In genomic region chr3L:2647523-2648378, dm6 we compare ENCODE assay signal across 1 fruit fly cellular context.
TF ChIP-seq lines count a peak whose summit lies in the region.

CG1246 (plus strand) TSS chr3L:2648048.

TF ChIP-seq in whole organism, embryonic, 481 proteins besides CTCF, POLR2A, EP300 and RAD21 (continued from another document):
- TF ChIP-seq Hey (tag; optimal IDR thresholded peaks at IDR 0.05; lab: Kevin White, UChicago) (no peak), Pdp1 (GFP tag; optimal IDR thresholded peaks at IDR 0.05; lab: Kevin White, UChicago) (peak in 1 of 2 experiments; percentile 96), so (GFP tag; IDR thresholded peaks at IDR 0.05; lab: Robert Waterston, UW) (peak; percentile 46; the same call in 1 of the 3 replicates), Sox100B (GFP tag; optimal IDR thresholded peaks at IDR 0.05; lab: Kevin White, UChicago) (no peak), CG7372 (GFP tag; IDR thresholded peaks at IDR 0.05; lab: Robert Waterston, UW) (0 out of 2 replicates have a peak, but pooled peaks have one; percentile 30), grn (GFP tag; optimal IDR thresholded peaks at IDR 0.05; lab: Kevin White, UChicago) (peak; percentile 66), Fer1 (GFP tag; optimal IDR thresholded peaks at IDR 0.05; lab: Kevin White, UChicago) (peak; percentile 70), mirr (GFP tag; optimal IDR thresholded peaks at IDR 0.05; lab: Kevin White, UChicago) (peak; percentile 94), CG15601 (tag; optimal IDR thresholded peaks at IDR 0.05; lab: Kevin White, UChicago) (peak; percentile 25), CG10979 (tag; optimal IDR thresholded peaks at IDR 0.05; lab: Kevin White, UChicago) (peak; percentile 8), Stat92E (GFP tag; optimal IDR thresholded peaks at IDR 0.05; lab: Kevin White, UChicago) (no peak), Eip74EF (GFP tag; optimal IDR thresholded peaks at IDR 0.05; lab: Kevin White, UChicago) (peak in 1 of 2 experiments; percentile 9), CG6654 (GFP tag; optimal IDR thresholded peaks at IDR 0.05; lab: Kevin White, UChicago) (no peak), hkb (optimal IDR thresholded peaks at IDR 0.05; lab: Kevin White, UChicago) (no peak), hkb (GFP tag; IDR thresholded peaks at IDR 0.05; lab: Robert Waterston, UW) (peak; percentile 35; the same call in 1 of the 2 replicates), cwo (GFP tag; optimal IDR thresholded peaks at IDR 0.05; lab: Kevin White, UChicago) (peak; percentile 13), lab (GFP tag; optimal IDR thresholded peaks at IDR 0.05; lab: Kevin White, UChicago) (peak; percentile 60), GATAe (GFP tag; conservative IDR thresholded peaks at IDR 0.05; lab: Robert Waterston, UW) (0 out of 2 replicates have a peak, but pooled peaks have one; percentile 44), CG13296 (GFP tag; optimal IDR thresholded peaks at IDR 0.05; lab: Kevin White, UChicago) (peak; percentile 26), CG5245 (GFP tag; optimal IDR thresholded peaks at IDR 0.05; lab: Kevin White, UChicago) (no peak), Hr78 (GFP tag; optimal IDR thresholded peaks at IDR 0.05; lab: Kevin White, UChicago) (peak in 1 of 2 experiments; percentile 96), CG4328 (GFP tag; optimal IDR thresholded peaks at IDR 0.05; lab: Kevin White, UChicago) (peak; percentile 40), ATbp (GFP tag; optimal IDR thresholded peaks at IDR 0.05; lab: Kevin White, UChicago) (peak; percentile 51), caup (GFP tag; optimal IDR thresholded peaks at IDR 0.05; lab: Kevin White, UChicago; ENCODE audit: severe bottlenecking) (peak; percentile 29), CG18599 (GFP tag; optimal IDR thresholded peaks at IDR 0.05; lab: Kevin White, UChicago) (peak; percentile 44), h (optimal IDR thresholded peaks at IDR 0.05; lab: Kevin White, UChicago) (no peak), CG34376 (GFP tag; optimal IDR thresholded peaks at IDR 0.05; lab: Kevin White, UChicago) (peak; percentile 91), cato (GFP tag; optimal IDR thresholded peaks at IDR 0.05; lab: Kevin White, UChicago; ENCODE audit: borderline replicate concordance) (no peak), CG14441 (GFP tag; IDR thresholded peaks at IDR 0.05; lab: Robert Waterston, UW) (peak; percentile 39; the same call in 1 of the 2 replicates), CG18011 (GFP tag; optimal IDR thresholded peaks at IDR 0.05; lab: Kevin White, UChicago) (peak; percentile 18), CG7745 (tag; optimal IDR thresholded peaks at IDR 0.05; lab: Kevin White, UChicago) (no peak)
